Fruit fly (Drosophila melanogaster) whole organism, embryonic: ENCODE measurements around the gene mTTF.
A peak's percentile ranks its signal among the peaks of the same experiment; 100 is the strongest.

Experiments used
- Ada2b ChIP-seq: fragments of 200-800 bp; sonication (Bioruptor generic); IDR thresholded peaks from 2 replicates; pipeline ENCODE4 v1.3.6; 2022; ENCODE audit warnings: missing biosample characterization, missing genetic modification characterization
- Asciz ChIP-seq: fragments of 200-800 bp; sonication (Bioruptor generic); optimal IDR thresholded peaks from 2 replicates; lab custom pipeline; 2017; ENCODE audit warnings: missing biosample characterization, mild to moderate bottlenecking, missing genetic modification characterization, missing genetic modification reagents
- CG10147 ChIP-seq: fragments of 200-800 bp; sonication (Bioruptor generic); optimal IDR thresholded peaks from 2 replicates; lab custom pipeline; 2019; ENCODE audit warnings: missing biosample characterization, mild to moderate bottlenecking, missing genetic modification characterization, moderate library complexity
- CG10979 ChIP-seq: fragments of 200-800 bp; sonication (Bioruptor generic); optimal IDR thresholded peaks from 2 replicates; lab custom pipeline; 2018; ENCODE audit warnings: missing biosample characterization, mild to moderate bottlenecking, missing genetic modification characterization, moderate library complexity
- CG11504 ChIP-seq: fragments of 200-800 bp; sonication (Bioruptor generic); optimal IDR thresholded peaks from 3 replicates; lab custom pipeline; 2019; ENCODE audit warnings: missing biosample characterization, mild to moderate bottlenecking, missing genetic modification characterization, moderate library complexity
- CG11696 ChIP-seq: fragments of 200-800 bp; sonication (Bioruptor generic); IDR thresholded peaks from 2 replicates; pipeline ENCODE4 v1.3.6; 2022; ENCODE audit warnings: missing biosample characterization, missing genetic modification characterization
- CG12104 ChIP-seq: fragments of 200-800 bp; sonication (Bioruptor generic); optimal IDR thresholded peaks from 3 replicates; lab custom pipeline; 2016; ENCODE audit warnings: missing biosample characterization, missing genetic modification characterization
- CG1603 ChIP-seq: fragments of 200-800 bp; sonication (Bioruptor generic); optimal IDR thresholded peaks from 2 replicates; lab custom pipeline; 2019; ENCODE audit warnings: missing biosample characterization, mild to moderate bottlenecking, missing genetic modification characterization, moderate library complexity
- CG17328 ChIP-seq: fragments of 200-800 bp; sonication (Bioruptor generic); IDR thresholded peaks from 2 replicates; pipeline ENCODE4 v1.3.6; 2022; ENCODE audit warnings: missing biosample characterization, missing genetic modification characterization
- CG18262 ChIP-seq: fragments of 200-800 bp; optimal IDR thresholded peaks from 3 replicates; lab custom pipeline; 2019; ENCODE audit warnings: missing biosample characterization, mild to moderate bottlenecking, missing genetic modification characterization, moderate library complexity
- CG1832 ChIP-seq: fragments of 200-800 bp; sonication (Bioruptor generic); optimal IDR thresholded peaks from 2 replicates; lab custom pipeline; 2017; ENCODE audit warnings: missing biosample characterization, mild to moderate bottlenecking, missing genetic modification characterization, inconsistent platforms
- CG2199 ChIP-seq: fragments of 200-800 bp; sonication (Bioruptor generic); IDR thresholded peaks from 3 replicates; pipeline ENCODE4 v1.3.6; 2022; ENCODE audit warnings: missing biosample characterization, missing genetic modification characterization
- CG2712 ChIP-seq: fragments of 200-800 bp; optimal IDR thresholded peaks from 3 replicates; lab custom pipeline; 2019; ENCODE audit warnings: missing biosample characterization, mild to moderate bottlenecking, missing genetic modification characterization, moderate library complexity
- CG30020 ChIP-seq: fragments of 200-800 bp; optimal IDR thresholded peaks from 2 replicates; lab custom pipeline; 2019; ENCODE audit warnings: missing biosample characterization, mild to moderate bottlenecking, missing genetic modification characterization, moderate library complexity
- CG30431 ChIP-seq: fragments of 200-800 bp; sonication (Bioruptor generic); optimal IDR thresholded peaks from 2 replicates; lab custom pipeline; 2017; ENCODE audit warnings: missing biosample characterization, missing genetic modification characterization
- CG3281 ChIP-seq: fragments of 200-800 bp; sonication (Bioruptor generic); optimal IDR thresholded peaks from 3 replicates; lab custom pipeline; 2017; ENCODE audit warnings: missing biosample characterization, mild to moderate bottlenecking, missing genetic modification characterization
- CG4424 ChIP-seq: fragments of 200-800 bp; sonication (Bioruptor generic); optimal IDR thresholded peaks from 3 replicates; lab custom pipeline; 2016; ENCODE audit warnings: missing biosample characterization, missing genetic modification characterization
- CG6765 ChIP-seq: fragments of 200-800 bp; sonication (Bioruptor generic); optimal IDR thresholded peaks from 3 replicates; lab custom pipeline; 2017; ENCODE audit warnings: missing biosample characterization, mild to moderate bottlenecking, missing genetic modification characterization
- CG7556 ChIP-seq: fragments of 200-800 bp; sonication (Bioruptor generic); optimal IDR thresholded peaks from 2 replicates; lab custom pipeline; 2017; ENCODE audit warnings: missing biosample characterization, mild to moderate bottlenecking, missing genetic modification characterization
- CG8924 ChIP-seq: fragments of 200-800 bp; optimal IDR thresholded peaks from 3 replicates; lab custom pipeline; 2019; ENCODE audit warnings: missing biosample characterization, mild to moderate bottlenecking, missing genetic modification characterization, moderate library complexity
- CG9437 ChIP-seq: fragments of 200-800 bp; sonication (Bioruptor generic); optimal IDR thresholded peaks from 2 replicates; lab custom pipeline; 2018; ENCODE audit warnings: missing biosample characterization, mild to moderate bottlenecking, missing genetic modification characterization
- Drgx ChIP-seq: fragments of 200-800 bp; sonication (Bioruptor generic); IDR thresholded peaks from 2 replicates; pipeline ENCODE4 v1.3.6; 2022; ENCODE audit warnings: missing biosample characterization, missing genetic modification characterization
- E2f1 ChIP-seq: fragments of 200-800 bp; sonication (Bioruptor generic); IDR thresholded peaks from 2 replicates; pipeline ENCODE4 v1.3.6; 2022; ENCODE audit warnings: missing biosample characterization, missing genetic modification characterization
- E2f2 ChIP-seq: fragments of 200-800 bp; sonication (Bioruptor generic); IDR thresholded peaks from 2 replicates; pipeline ENCODE4 v1.3.6; 2022; ENCODE audit warnings: missing biosample characterization, missing genetic modification characterization
- Fer1 ChIP-seq: fragments of 200-800 bp; sonication (Bioruptor generic); optimal IDR thresholded peaks from 2 replicates; lab custom pipeline; 2017; ENCODE audit warnings: missing biosample characterization, mild to moderate bottlenecking, missing genetic modification characterization
- Hr51 ChIP-seq, 2 experiments: fragments of 200-800 bp; sonication (Bioruptor generic); optimal IDR thresholded peaks; 2 replicates in 1 of 2; 3 replicates in 1 of 2; lab custom pipeline; 2016 to 2018; ENCODE audit warnings: missing biosample characterization in 2 of 2, missing genetic modification characterization in 2 of 2, mild to moderate bottlenecking in 1 of 2, moderate library complexity in 1 of 2
- Med ChIP-seq: fragments of 200-800 bp; sonication (Bioruptor generic); peaks from one replicate; lab custom pipeline; 2016; ENCODE audit warnings: missing biosample characterization, missing genetic modification characterization, mild to moderate bottlenecking, inconsistent platforms, moderate library complexity
- Nf-YC ChIP-seq: fragments of 200-800 bp; optimal IDR thresholded peaks from 3 replicates; lab custom pipeline; 2019; ENCODE audit warnings: missing biosample characterization, mild to moderate bottlenecking, missing genetic modification characterization, moderate library complexity
- Six4 ChIP-seq: fragments of 200-800 bp; sonication (Bioruptor generic); optimal IDR thresholded peaks from 2 replicates; lab custom pipeline; 2016; ENCODE audit warnings: missing biosample characterization, missing genetic modification characterization
- Sox100B ChIP-seq: fragments of 200-800 bp; sonication (Bioruptor generic); optimal IDR thresholded peaks from 3 replicates; lab custom pipeline; 2018; ENCODE audit warnings: missing biosample characterization, mild to moderate bottlenecking, missing genetic modification characterization
- Sox102F ChIP-seq: fragments of 200-800 bp; sonication (Bioruptor generic); optimal IDR thresholded peaks from 2 replicates; lab custom pipeline; 2018; ENCODE audit warnings: missing biosample characterization, mild to moderate bottlenecking, missing genetic modification characterization, moderate library complexity
- Ssrp ChIP-seq: fragments of 200-800 bp; sonication (Bioruptor generic); optimal IDR thresholded peaks from 2 replicates; lab custom pipeline; 2018; ENCODE audit warnings: missing biosample characterization, mild to moderate bottlenecking, missing genetic modification characterization, moderate library complexity
- Xbp1 ChIP-seq: fragments of 200-800 bp; sonication (Bioruptor generic); optimal IDR thresholded peaks from 3 replicates; lab custom pipeline; 2016; ENCODE audit warnings: missing biosample characterization, mild to moderate bottlenecking, missing genetic modification characterization
- caup ChIP-seq: fragments of 200-800 bp; sonication (Bioruptor generic); optimal IDR thresholded peaks from 3 replicates; lab custom pipeline; 2017; ENCODE audit warnings: missing biosample characterization, mild to moderate bottlenecking, missing genetic modification characterization, moderate library complexity; ENCODE audit not compliant: severe bottlenecking
- croc ChIP-seq: fragments of 200-800 bp; sonication (Bioruptor generic); conservative IDR thresholded peaks from 3 replicates; pipeline ENCODE4 v1.3.6; 2022; ENCODE audit warnings: missing biosample characterization, missing genetic modification characterization
- dmrt99B ChIP-seq: fragments of 200-800 bp; sonication (Bioruptor generic); optimal IDR thresholded peaks from 2 replicates; lab custom pipeline; 2018; ENCODE audit warnings: missing biosample characterization, mild to moderate bottlenecking, missing genetic modification characterization, moderate library complexity
- fru ChIP-seq: fragments of >200 bp; optimal IDR thresholded peaks from 2 replicates; lab custom pipeline; 2017
- ind ChIP-seq: fragments of 200-800 bp; sonication (Bioruptor generic); optimal IDR thresholded peaks from 3 replicates; lab custom pipeline; 2016; ENCODE audit warnings: missing biosample characterization, missing genetic modification characterization
- jigr1 ChIP-seq: fragments of 200-800 bp; sonication (Bioruptor generic); IDR thresholded peaks from 3 replicates; pipeline ENCODE4 v1.3.6; 2022; ENCODE audit warnings: missing biosample characterization, missing genetic modification characterization
- lab ChIP-seq: fragments of 200-800 bp; sonication (Bioruptor generic); optimal IDR thresholded peaks from 3 replicates; lab custom pipeline; 2017; ENCODE audit warnings: missing biosample characterization, missing genetic modification characterization, mild to moderate bottlenecking, moderate library complexity, missing genetic modification reagents
- oc ChIP-seq: fragments of 200-800 bp; sonication (Bioruptor generic); optimal IDR thresholded peaks from 2 replicates; lab custom pipeline; 2018; ENCODE audit warnings: missing biosample characterization, mild to moderate bottlenecking, missing genetic modification characterization, moderate library complexity
- otp ChIP-seq: fragments of 200-800 bp; sonication (Bioruptor generic); IDR thresholded peaks from 3 replicates; pipeline ENCODE4, ENCODE4 v1.3.6; 2022; ENCODE audit warnings: missing biosample characterization, missing genetic modification characterization
- pan ChIP-seq, 4 experiments: fragments of >200 bp in 3 of 4; fragments of 200-800 bp in 1 of 4; sonication (Bioruptor generic) in 1 of 4; optimal IDR thresholded peaks in 3 of 4; IDR thresholded peaks in 1 of 4; 2 replicates each; pipeline versions ENCODE4 v1.3.6 to Lab custom; 2017 to 2022; ENCODE audit warnings: missing biosample characterization in 2 of 4, missing genetic modification characterization in 2 of 4, mixed read lengths in 1 of 4
- pnt ChIP-seq: fragments of 200-800 bp; sonication (Bioruptor generic); optimal IDR thresholded peaks from 3 replicates; lab custom pipeline; 2016; ENCODE audit warnings: missing biosample characterization, missing genetic modification characterization
- pros ChIP-seq: fragments of 200-800 bp; sonication (Bioruptor generic); optimal IDR thresholded peaks from 3 replicates; lab custom pipeline; 2019; ENCODE audit warnings: missing biosample characterization, mild to moderate bottlenecking, missing genetic modification characterization, moderate library complexity
- row ChIP-seq: fragments of 200-800 bp; sonication (Bioruptor generic); IDR thresholded peaks from 3 replicates; pipeline ENCODE4 v1.3.6; 2022; ENCODE audit warnings: missing biosample characterization, missing genetic modification characterization
- scrt ChIP-seq: fragments of 200-800 bp; sonication (Bioruptor generic); optimal IDR thresholded peaks from 2 replicates; lab custom pipeline; 2018; ENCODE audit warnings: missing biosample characterization, mild to moderate bottlenecking, missing genetic modification characterization, moderate library complexity
- usp ChIP-seq: fragments of >200 bp; optimal IDR thresholded peaks from 2 replicates; lab custom pipeline; 2017; ENCODE audit warnings: missing biosample characterization, missing genetic modification characterization
- vvl ChIP-seq: fragments of 200-800 bp; sonication (Bioruptor generic); IDR thresholded peaks from 2 replicates; pipeline ENCODE4 v1.3.6; 2022; ENCODE audit warnings: missing biosample characterization, missing genetic modification characterization

mTTF gene

DNA sequence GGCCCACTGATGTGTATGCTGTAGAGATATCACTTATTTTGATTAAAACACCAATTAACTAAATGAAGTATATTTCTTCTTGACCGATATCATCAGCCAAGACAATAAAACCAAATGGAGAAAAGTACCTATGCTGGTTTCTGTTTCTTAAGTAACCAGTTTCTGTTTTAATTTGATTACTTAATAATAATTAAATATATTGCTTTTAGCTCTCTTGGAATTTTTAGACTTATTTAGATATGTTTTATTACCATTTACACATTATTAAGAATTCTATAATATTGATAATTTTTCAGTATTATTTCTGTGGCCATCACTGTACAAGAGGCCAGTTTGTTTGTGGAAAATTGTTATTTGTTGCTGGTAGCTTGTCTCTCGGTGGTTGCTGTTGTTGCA is 18.7 kb upstream of the mTTF start (continued):
- TF ChIP-seq CG3281 (GFP tag; lab: Kevin White, UChicago): peak; percentile 47
- TF ChIP-seq CG4424 (GFP tag; lab: Kevin White, UChicago): peak; percentile 44
- TF ChIP-seq CG6765 (GFP tag; lab: Kevin White, UChicago): no peak
- peak; percentile 74 for TF ChIP-seq Asciz (GFP tag; lab: Kevin White, UChicago)
- TF ChIP-seq E2f2 (GFP tag; lab: Robert Waterston, UW): peak; percentile 21; the same call in 1 of the 2 replicates
- peak; percentile 43 for TF ChIP-seq CG9437
- TF ChIP-seq caup (GFP tag; lab: Kevin White, UChicago): peak; percentile 8
- TF ChIP-seq CG17328: peak; percentile 10; the same call in 1 of the 2 replicates
- TF ChIP-seq oc: peak; percentile 13
- peak; percentile 33 for TF ChIP-seq ind
- no peak for TF ChIP-seq usp (GFP tag; lab: Kevin White, UChicago)
- TF ChIP-seq CG7556: peak; percentile 1
- peak; percentile 60 for TF ChIP-seq Fer1 (GFP tag; lab: Kevin White, UChicago)
- TF ChIP-seq vvl (GFP tag; lab: Robert Waterston, UW): peak; percentile 39; the same call in 1 of the 2 replicates
- peak; percentile 24 for TF ChIP-seq CG10147 (GFP tag; lab: Kevin White, UChicago)
- TF ChIP-seq Nf-YC (tag; lab: Kevin White, UChicago): peak; percentile 42
- peak; percentile 10 for TF ChIP-seq Med (GFP tag; lab: Kevin White, UChicago)
- peak; percentile 82 for TF ChIP-seq Sox100B (GFP tag; lab: Kevin White, UChicago)
- no peak for TF ChIP-seq Sox102F (GFP tag; lab: Kevin White, UChicago)
- peak in 1 of 2 experiments; percentile 77 for TF ChIP-seq Hr51 (GFP tag; optimal IDR thresholded peaks at IDR 0.05; lab: Kevin White, UChicago)
- TF ChIP-seq pros (GFP tag; lab: Kevin White, UChicago): no peak
- TF ChIP-seq croc (GFP tag; lab: Robert Waterston, UW): peak; percentile 18; the same call in 1 of the 3 replicates
- TF ChIP-seq CG2199 (GFP tag; lab: Robert Waterston, UW): no peak
- TF ChIP-seq CG12104 (GFP tag; lab: Kevin White, UChicago): peak; percentile 33
- TF ChIP-seq CG2712: peak; percentile 81
- TF ChIP-seq jigr1 (GFP tag; lab: Robert Waterston, UW): 0 out of 3 replicates have a peak, but pooled peaks have one; percentile 29
- peak; percentile 85 for TF ChIP-seq CG18262 (tag; lab: Kevin White, UChicago)
- peak; percentile 68; the same call in 1 of the 2 replicates for TF ChIP-seq CG11696 (GFP tag; lab: Robert Waterston, UW)
- TF ChIP-seq CG10979: peak; percentile 75
- no peak for TF ChIP-seq otp
- peak; percentile 18 for TF ChIP-seq CG8924 (tag; lab: Kevin White, UChicago)
- TF ChIP-seq CG11504: peak; percentile 50
- peak; percentile 50 for TF ChIP-seq Ada2b
- TF ChIP-seq scrt (GFP tag; lab: Kevin White, UChicago): peak; percentile 23
- TF ChIP-seq Six4 (GFP tag; lab: Kevin White, UChicago): peak; percentile 22
- TF ChIP-seq Ssrp (tag; lab: Kevin White, UChicago): peak; percentile 29
- TF ChIP-seq CG30431 (GFP tag; lab: Kevin White, UChicago): peak; percentile 33
- no peak for TF ChIP-seq pan (optimal IDR thresholded peaks at IDR 0.05; lab: Kevin White, UChicago)
- peak in 1 of 2 experiments; percentile 32 for TF ChIP-seq pan (GFP tag; optimal IDR thresholded peaks at IDR 0.05 in 1 of 2, IDR thresholded peaks at IDR 0.05 in 1 of 2)
- TF ChIP-seq fru (lab: Kevin White, UChicago): no peak
- TF ChIP-seq lab (GFP tag; lab: Kevin White, UChicago): peak; percentile 33
- peak; percentile 86 for TF ChIP-seq dmrt99B
- TF ChIP-seq Drgx (GFP tag; lab: Robert Waterston, UW): peak; percentile 61; the same call in 1 of the 2 replicates
- TF ChIP-seq CG1832 (GFP tag; lab: Kevin White, UChicago): no peak
- peak; percentile 20 for TF ChIP-seq CG1603 (tag; lab: Kevin White, UChicago)
- TF ChIP-seq CG30020: peak; percentile 3
- TF ChIP-seq E2f1 (GFP tag; lab: Robert Waterston, UW): 0 out of 2 replicates have a peak, but pooled peaks have one; percentile 36
- peak; percentile 54 for TF ChIP-seq Xbp1
- TF ChIP-seq pnt: no peak
- peak; percentile 38 for TF ChIP-seq row
